Comparison of ENCODE assay signal across 3 worm cellular contexts in the genomic region with DNA sequence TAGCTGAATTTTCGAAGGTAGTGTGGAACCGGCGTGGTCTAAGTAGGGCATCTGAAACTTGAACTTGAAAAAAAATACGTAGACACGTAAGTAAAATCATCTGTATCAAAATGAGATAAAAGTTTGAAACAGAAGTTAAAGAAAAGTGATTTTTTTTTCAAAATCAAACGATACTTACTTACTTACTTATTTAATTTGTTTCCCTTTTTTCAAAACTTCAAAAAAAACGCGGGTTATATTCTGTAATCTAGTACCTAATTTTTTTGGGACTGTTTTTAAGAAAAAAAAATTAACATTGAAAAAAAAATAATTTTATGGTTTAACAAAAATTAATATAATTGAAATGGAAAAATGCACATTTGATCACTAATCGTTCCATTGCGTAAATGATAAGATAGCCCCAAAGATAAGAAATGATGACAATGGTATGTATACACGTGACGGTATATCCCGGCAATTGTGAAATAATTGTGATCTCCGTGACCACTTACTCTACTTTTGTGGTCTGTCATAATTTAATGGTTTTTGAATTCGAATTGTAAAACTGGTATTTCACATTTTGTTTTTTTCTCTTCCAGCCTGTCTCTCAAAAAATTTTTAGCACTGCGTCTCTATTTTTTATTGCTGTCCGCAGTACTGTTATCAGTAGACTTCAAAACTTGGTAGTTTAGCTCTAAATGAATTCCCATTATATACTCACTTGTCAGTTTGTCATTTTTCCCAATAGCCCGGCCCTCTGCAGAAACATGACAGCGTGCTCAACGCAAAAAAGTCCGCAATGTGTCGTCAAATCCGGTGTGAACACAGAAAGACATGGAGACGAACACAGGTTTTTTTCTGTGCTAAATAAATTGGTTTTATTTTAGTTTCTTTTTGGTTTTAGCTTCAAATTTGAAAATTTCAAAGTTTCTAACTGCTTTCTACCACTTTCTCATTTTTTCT.
A peak's percentile ranks its signal among the peaks of the same experiment; 100 is the strongest.
TF ChIP-seq lines count a peak whose summit lies in the region.

A gene (minus strand): TSS at position 51 of the 942 bp plus-strand sequence.

TF ChIP-seq in whole organism, L1 larva, 84 proteins besides CTCF, POLR2A, EP300 and RAD21 (continued from another document):
- TF ChIP-seq F16B12.6 (tag; optimal IDR thresholded peaks at IDR 0.05; lab: Kevin White, UChicago) (peak; percentile 84), lin-14 (GFP tag; optimal IDR thresholded peaks at IDR 0.05; lab: Kevin White, UChicago) (peak; percentile 44), jun-1 (tag; optimal IDR thresholded peaks at IDR 0.05; lab: Kevin White, UChicago) (no peak), skn-1 (tag; optimal IDR thresholded peaks at IDR 0.05; lab: Kevin White, UChicago) (peak; percentile 87), C16A3.4 (tag; optimal IDR thresholded peaks at IDR 0.05; lab: Kevin White, UChicago) (no peak), aha-1 (tag; optimal IDR thresholded peaks at IDR 0.05; lab: Kevin White, UChicago) (no peak), grh-1 (GFP tag; IDR thresholded peaks at IDR 0.05; lab: Robert Waterston, UW) (peak; percentile 50), elt-2 (tag; optimal IDR thresholded peaks at IDR 0.05; lab: Kevin White, UChicago) (peak; percentile 66), irx-1 (tag; optimal IDR thresholded peaks at IDR 0.05; lab: Kevin White, UChicago) (peak; percentile 18), nhr-85 (tag; lab: Kevin White, UChicago) (peak; percentile 62), nhr-90 (tag; optimal IDR thresholded peaks at IDR 0.05; lab: Kevin White, UChicago; ENCODE audit: poor library complexity) (no peak), lir-3 (tag; optimal IDR thresholded peaks at IDR 0.05; lab: Kevin White, UChicago; ENCODE audit: poor library complexity) (no peak), fkh-4 (tag; optimal IDR thresholded peaks at IDR 0.05; lab: Kevin White, UChicago; ENCODE audit: borderline replicate concordance) (no peak), nhr-71 (tag; optimal IDR thresholded peaks at IDR 0.05; lab: Kevin White, UChicago) (peak; percentile 30)

TF ChIP-seq in whole organism, L3 larva, 47 proteins besides CTCF, POLR2A, EP300 and RAD21 (continued from another document):
- TF ChIP-seq egl-5 (tag; optimal IDR thresholded peaks at IDR 0.05; lab: Kevin White, UChicago) (peak; percentile 12), pha-4 (tag; optimal IDR thresholded peaks at IDR 0.05; lab: Kevin White, UChicago) (peak; percentile 21), sea-2 (GFP tag; optimal IDR thresholded peaks at IDR 0.05; lab: Kevin White, UChicago) (no peak), nfya-1 (tag; optimal IDR thresholded peaks at IDR 0.05; lab: Kevin White, UChicago; ENCODE audit: insufficient read depth) (peak; percentile 21), nhr-237 (tag; optimal IDR thresholded peaks at IDR 0.05; lab: Kevin White, UChicago) (no peak), snpc-4 (tag; optimal IDR thresholded peaks at IDR 0.05; lab: Kevin White, UChicago) (no peak), nhr-28 (tag; optimal IDR thresholded peaks at IDR 0.05; lab: Kevin White, UChicago) (no peak), eor-1 (tag; optimal IDR thresholded peaks at IDR 0.05; lab: Kevin White, UChicago) (no peak), R02D3.7 (tag; optimal IDR thresholded peaks at IDR 0.05; lab: Kevin White, UChicago) (no peak), fkh-2 (tag; optimal IDR thresholded peaks at IDR 0.05; lab: Kevin White, UChicago) (no peak)

TF ChIP-seq in whole organism, L4 larva, 104 proteins besides CTCF, POLR2A, EP300 and RAD21 (continued from another document):
- peak; percentile 54 for TF ChIP-seq dve-1 (tag; optimal IDR thresholded peaks at IDR 0.05; lab: Kevin White, UChicago; ENCODE audit: insufficient read depth)
- TF ChIP-seq aly-2 (tag; optimal IDR thresholded peaks at IDR 0.05; lab: Kevin White, UChicago) = no peak
- no peak for TF ChIP-seq spr-3 (GFP tag; optimal IDR thresholded peaks at IDR 0.05; lab: Kevin White, UChicago)
- TF ChIP-seq nhr-48 (tag; optimal IDR thresholded peaks at IDR 0.05; lab: Kevin White, UChicago) = peak; percentile 47
- no peak for TF ChIP-seq mep-1 (tag; optimal IDR thresholded peaks at IDR 0.05; lab: Kevin White, UChicago)
- TF ChIP-seq D1046.2 (GFP tag; IDR thresholded peaks at IDR 0.05; lab: Robert Waterston, UW) = no peak
- no peak for TF ChIP-seq saeg-2 (GFP tag; IDR thresholded peaks at IDR 0.05; lab: Robert Waterston, UW)
- peak; percentile 65 for TF ChIP-seq nhr-102 (tag; optimal IDR thresholded peaks at IDR 0.05; lab: Kevin White, UChicago)
- TF ChIP-seq pqm-1 (tag; optimal IDR thresholded peaks at IDR 0.05; lab: Kevin White, UChicago) = peak; percentile 27
